Fruit fly (Drosophila melanogaster) whole organism, wandering third instar larva: ENCODE data around the gene CG7872.
A peak's percentile ranks its signal among the peaks of the same experiment; 100 is the strongest.

Experiments
- Abd-B ChIP-seq: fragments of >200 bp; optimal IDR thresholded peaks from 2 replicates; lab custom pipeline; 2017; ENCODE audit warnings: missing biosample characterization, missing genetic modification characterization
- CG32264 ChIP-seq: fragments of 200-800 bp; sonication (Bioruptor generic); optimal IDR thresholded peaks from 2 replicates; lab custom pipeline; 2016; ENCODE audit warnings: missing biosample characterization, missing genetic modification characterization
- CG9705 ChIP-seq: fragments of 200-800 bp; sonication (Bioruptor generic); optimal IDR thresholded peaks from 2 replicates; lab custom pipeline; 2018; ENCODE audit warnings: missing biosample characterization, mild to moderate bottlenecking, missing genetic modification characterization
- CrebA ChIP-seq: fragments of 200-800 bp; sonication (Bioruptor generic); optimal IDR thresholded peaks from 2 replicates; lab custom pipeline; 2016; ENCODE audit warnings: missing biosample characterization, mild to moderate bottlenecking, missing genetic modification characterization, borderline replicate concordance
- Dfd ChIP-seq: fragments of >200 bp; optimal IDR thresholded peaks from 2 replicates; lab custom pipeline; 2017; ENCODE audit warnings: missing biosample characterization, missing genetic modification characterization
- Dif ChIP-seq: fragments of 200-275, 200-300 bp; sonication (Bioruptor generic); optimal IDR thresholded peaks from 2 replicates; lab custom pipeline; 2018; ENCODE audit warnings: missing biosample characterization, missing genetic modification characterization; ENCODE audit not compliant: partially characterized antibody
- GATAd ChIP-seq: sonication (Bioruptor generic); optimal IDR thresholded peaks from 2 replicates; lab custom pipeline; 2016; ENCODE audit warnings: missing biosample characterization, missing genetic modification characterization
- HLH106 ChIP-seq: fragments of 200-800 bp; optimal IDR thresholded peaks from 3 replicates; lab custom pipeline; 2019; ENCODE audit warnings: missing biosample characterization, mild to moderate bottlenecking, missing genetic modification characterization, moderate library complexity
- Hnf4 ChIP-seq: fragments of 200-800 bp; sonication (Bioruptor generic); optimal IDR thresholded peaks from 2 replicates; lab custom pipeline; 2016; ENCODE audit warnings: missing biosample characterization, mild to moderate bottlenecking, missing genetic modification characterization
- Hr78 ChIP-seq: fragments of >200 bp; optimal IDR thresholded peaks from 2 replicates; lab custom pipeline; 2017; ENCODE audit warnings: missing biosample characterization, missing genetic modification characterization
- Hr83 ChIP-seq: fragments of 200-300 bp; sonication (Bioruptor generic); optimal IDR thresholded peaks from 2 replicates; lab custom pipeline; 2016; ENCODE audit warnings: missing biosample characterization, mild to moderate bottlenecking, missing genetic modification characterization, moderate library complexity; ENCODE audit not compliant: poor library complexity, severe bottlenecking
- Jra ChIP-seq: sonication (Bioruptor generic); optimal IDR thresholded peaks from 2 replicates; lab custom pipeline; 2016; ENCODE audit warnings: missing biosample characterization, missing genetic modification characterization
- Mio ChIP-seq: sonication (Bioruptor generic); optimal IDR thresholded peaks from 2 replicates; lab custom pipeline; 2016; ENCODE audit warnings: missing biosample characterization, missing genetic modification characterization
- N ChIP-seq: fragments of >200 bp; optimal IDR thresholded peaks from 2 replicates; lab custom pipeline; 2018; ENCODE audit warnings: missing biosample characterization, missing external identifiers, missing genetic modification characterization
- OdsH ChIP-seq: fragments of 200-800 bp; sonication (Bioruptor generic); optimal IDR thresholded peaks from 2 replicates; lab custom pipeline; 2016; ENCODE audit warnings: missing biosample characterization, mild to moderate bottlenecking, missing genetic modification characterization
- Rel ChIP-seq, 2 experiments: fragments of 200-800 bp; sonication (Bioruptor generic) in 1 of 2; optimal IDR thresholded peaks; 2 replicates in 1 of 2; 3 replicates in 1 of 2; lab custom pipeline; 2016 to 2019; ENCODE audit warnings: mild to moderate bottlenecking in 2 of 2, missing biosample characterization in 2 of 2, missing genetic modification characterization in 2 of 2, moderate library complexity in 1 of 2
- Sp1 ChIP-seq: fragments of 200-800 bp; sonication (Bioruptor generic); optimal IDR thresholded peaks from 3 replicates; lab custom pipeline; 2019; ENCODE audit warnings: missing biosample characterization, mild to moderate bottlenecking, missing genetic modification characterization, moderate library complexity
- br ChIP-seq: fragments of 200-800 bp; sonication (Bioruptor generic); optimal IDR thresholded peaks from 2 replicates; lab custom pipeline; 2016; ENCODE audit warnings: missing biosample characterization, missing genetic modification characterization
- brk ChIP-seq: fragments of 200-800 bp; sonication (Bioruptor generic); optimal IDR thresholded peaks from 2 replicates; lab custom pipeline; 2016; ENCODE audit warnings: missing biosample characterization, mild to moderate bottlenecking, missing genetic modification characterization
- dl ChIP-seq, 2 experiments: fragments of 175-275, 200-275 bp in 1 of 2; fragments of 200-275 bp in 1 of 2; sonication (Bioruptor generic); optimal IDR thresholded peaks; lab custom pipeline; 2018; ENCODE audit warnings: mild to moderate bottlenecking in 2 of 2, missing biosample characterization in 2 of 2, missing genetic modification characterization in 2 of 2, moderate library complexity in 2 of 2; ENCODE audit not compliant: partially characterized antibody in 2 of 2, insufficient read depth in 1 of 2
- dmrt93B ChIP-seq: fragments of 200-800 bp; sonication (Bioruptor generic); optimal IDR thresholded peaks from 2 replicates; lab custom pipeline; 2018; ENCODE audit warnings: missing biosample characterization, mild to moderate bottlenecking, missing genetic modification characterization
- dsf ChIP-seq: sonication (Bioruptor generic); optimal IDR thresholded peaks from 2 replicates; lab custom pipeline; 2016; ENCODE audit warnings: missing biosample characterization, missing genetic modification characterization, borderline replicate concordance
- ey ChIP-seq: fragments of 200-800 bp; sonication (Bioruptor generic); optimal IDR thresholded peaks from 2 replicates; lab custom pipeline; 2016; ENCODE audit warnings: missing biosample characterization, missing genetic modification characterization
- foxo ChIP-seq, 2 experiments: fragments of 200-800 bp; sonication (Bioruptor generic); optimal IDR thresholded peaks; 2 replicates in 1 of 2; 3 replicates in 1 of 2; lab custom pipeline; 2016 to 2017; ENCODE audit warnings: missing biosample characterization in 2 of 2, missing genetic modification characterization in 2 of 2
- fru ChIP-seq: fragments of 200-800 bp; sonication (Bioruptor generic); optimal IDR thresholded peaks from 3 replicates; lab custom pipeline; 2016; ENCODE audit warnings: missing biosample characterization, mild to moderate bottlenecking, missing genetic modification characterization
- h ChIP-seq: fragments of 200-800 bp; sonication (Bioruptor generic); optimal IDR thresholded peaks from 3 replicates; lab custom pipeline; 2016; ENCODE audit warnings: missing biosample characterization, mild to moderate bottlenecking, missing genetic modification characterization
- jim ChIP-seq: fragments of 175-275, 200-325 bp; sonication (Bioruptor generic); optimal IDR thresholded peaks from 2 replicates; lab custom pipeline; 2016; ENCODE audit warnings: missing biosample characterization, mild to moderate bottlenecking, missing genetic modification characterization
- lola ChIP-seq: fragments of >200 bp; optimal IDR thresholded peaks from 2 replicates; lab custom pipeline; 2017; ENCODE audit warnings: missing biosample characterization, missing genetic modification characterization
- psq ChIP-seq: fragments of 200-800 bp; sonication (Bioruptor generic); optimal IDR thresholded peaks from 3 replicates; lab custom pipeline; 2017; ENCODE audit warnings: missing biosample characterization, mild to moderate bottlenecking, missing genetic modification characterization, moderate library complexity
- rgr ChIP-seq: fragments of 200-800 bp; sonication (Bioruptor generic); optimal IDR thresholded peaks from 3 replicates; lab custom pipeline; 2016; ENCODE audit warnings: missing biosample characterization, mild to moderate bottlenecking, missing genetic modification characterization
- sage ChIP-seq: fragments of 200-800 bp; sonication (Bioruptor generic); optimal IDR thresholded peaks from 2 replicates; lab custom pipeline; 2016; ENCODE audit warnings: missing biosample characterization, mild to moderate bottlenecking, missing genetic modification characterization
- sv ChIP-seq: fragments of 200-800 bp; sonication (Bioruptor generic); optimal IDR thresholded peaks from 3 replicates; lab custom pipeline; 2016; ENCODE audit warnings: missing biosample characterization, missing genetic modification characterization
- tai ChIP-seq: sonication (Bioruptor generic); optimal IDR thresholded peaks from 2 replicates; lab custom pipeline; 2016; ENCODE audit warnings: missing biosample characterization, missing genetic modification characterization
- woc ChIP-seq: sonication (Bioruptor generic); optimal IDR thresholded peaks from 2 replicates; lab custom pipeline; 2016; ENCODE audit warnings: missing biosample characterization, mild to moderate bottlenecking, missing genetic modification characterization

Gene CG7872

DNA sequence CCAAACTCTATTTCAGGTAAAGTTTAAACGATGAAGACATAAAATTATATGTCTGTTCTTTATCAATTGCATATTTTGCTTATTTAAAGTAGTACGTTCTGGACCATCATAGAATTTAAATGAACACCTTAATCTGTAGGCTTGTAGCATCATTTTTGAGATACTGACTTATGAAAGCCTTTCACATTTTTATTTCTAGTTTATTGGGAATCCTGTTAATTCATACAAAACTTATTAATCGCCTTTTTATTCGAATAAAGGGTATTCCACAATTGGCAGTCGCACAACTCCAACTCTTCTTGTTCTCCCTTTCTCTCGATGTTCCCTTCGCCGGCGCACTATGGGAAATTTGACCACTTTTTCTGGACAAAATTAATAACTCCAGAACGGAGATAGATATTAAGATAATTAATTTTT, 25.5 kb upstream of the CG7872 start:
- TF ChIP-seq HLH106 (tag; lab: Kevin White, UChicago) (peak; percentile 40), Dif (GFP tag; lab: Kevin White, UChicago) (no peak), CrebA (GFP tag; lab: Kevin White, UChicago) (no peak), Sp1 (GFP tag; lab: Kevin White, UChicago) (peak; percentile 30), lola (no peak), h (GFP tag; lab: Kevin White, UChicago) (peak; percentile 45), sv (GFP tag; lab: Kevin White, UChicago) (no peak), Abd-B (GFP tag; lab: Kevin White, UChicago) (no peak), psq (GFP tag; lab: Kevin White, UChicago) (peak; percentile 59), dmrt93B (GFP tag; lab: Kevin White, UChicago) (peak; percentile 21), jim (GFP tag; lab: Kevin White, UChicago) (no peak), dsf (GFP tag; lab: Kevin White, UChicago) (no peak), Hnf4 (GFP tag; lab: Kevin White, UChicago) (no peak), woc (GFP tag; lab: Kevin White, UChicago) (peak; percentile 86), rgr (GFP tag; lab: Kevin White, UChicago) (peak; percentile 28), Hr83 (GFP tag; lab: Kevin White, UChicago) (no peak), N (no peak), br (peak; percentile 18), fru (GFP tag; lab: Kevin White, UChicago) (peak; percentile 62), CG9705 (no peak), Hr78 (GFP tag; lab: Kevin White, UChicago) (no peak), ey (GFP tag; lab: Kevin White, UChicago) (peak; percentile 40), foxo (GFP tag; optimal IDR thresholded peaks at IDR 0.05; lab: Kevin White, UChicago) (peak in 1 of 2 experiments; percentile 62), sage (GFP tag; lab: Kevin White, UChicago) (no peak), Rel (GFP tag; optimal IDR thresholded peaks at IDR 0.05; lab: Kevin White, UChicago) (no peak), Rel (tag; optimal IDR thresholded peaks at IDR 0.05; lab: Kevin White, UChicago) (no peak), OdsH (GFP tag; lab: Kevin White, UChicago) (peak; percentile 54)

DNA sequence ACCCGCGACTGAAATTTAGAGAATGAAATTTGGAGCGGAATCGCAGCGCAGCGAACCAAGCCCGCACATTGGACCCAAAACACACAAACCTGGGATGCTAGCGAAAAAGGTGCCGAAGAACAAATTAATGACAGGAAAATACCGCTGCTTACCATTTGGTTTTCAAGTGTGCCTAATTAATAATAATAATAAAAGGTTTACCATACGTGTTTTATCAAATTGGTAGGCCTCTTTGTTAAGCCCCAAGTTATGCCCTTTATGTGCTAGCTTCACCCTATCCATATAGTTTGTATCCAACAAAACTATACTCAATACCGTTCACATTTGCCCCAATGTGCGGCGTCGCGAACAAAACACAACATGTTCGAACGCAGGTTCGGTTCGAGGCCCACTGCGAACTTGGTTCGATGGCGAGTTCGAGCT, 23.7 kb upstream of the CG7872 start, which contains the start of gene Ac13E:
Ac13E (minus strand) TSS at position 23 of the 423 bp plus-strand sequence.
- TF ChIP-seq dl (GFP tag; optimal IDR thresholded peaks at IDR 0.05; lab: Kevin White, UChicago; ENCODE audit: insufficient read depth in 1 of 2, partially characterized antibody in 2 of 2) (no peak), foxo (GFP tag; optimal IDR thresholded peaks at IDR 0.05; lab: Kevin White, UChicago) (peak; percentile 34 to 92), br (peak; percentile 92), fru (GFP tag; lab: Kevin White, UChicago) (peak; percentile 93), Hnf4 (GFP tag; lab: Kevin White, UChicago) (peak; percentile 81), Hr83 (GFP tag; lab: Kevin White, UChicago) (no peak), Dif (GFP tag; lab: Kevin White, UChicago) (no peak), dsf (GFP tag; lab: Kevin White, UChicago) (peak; percentile 39), dmrt93B (GFP tag; lab: Kevin White, UChicago) (peak; percentile 88), Mio (GFP tag; lab: Kevin White, UChicago) (no peak), HLH106 (tag; lab: Kevin White, UChicago) (peak; percentile 91), N (no peak), Sp1 (GFP tag; lab: Kevin White, UChicago) (peak; percentile 90), CrebA (GFP tag; lab: Kevin White, UChicago) (peak; percentile 36), CG32264 (GFP tag; lab: Kevin White, UChicago) (peak; percentile 51), brk (peak; percentile 72), rgr (GFP tag; lab: Kevin White, UChicago) (peak; percentile 90), Dfd (GFP tag; lab: Kevin White, UChicago) (no peak), Abd-B (GFP tag; lab: Kevin White, UChicago) (no peak), OdsH (GFP tag; lab: Kevin White, UChicago) (peak; percentile 88), woc (GFP tag; lab: Kevin White, UChicago) (peak; percentile 92), Hr78 (GFP tag; lab: Kevin White, UChicago) (no peak), sage (GFP tag; lab: Kevin White, UChicago) (peak; percentile 84), CG9705 (peak; percentile 91), sv (GFP tag; lab: Kevin White, UChicago) (peak; percentile 94), lola (no peak), psq (GFP tag; lab: Kevin White, UChicago) (peak; percentile 81), Rel (GFP tag; optimal IDR thresholded peaks at IDR 0.05; lab: Kevin White, UChicago) (peak; percentile 64), Rel (tag; optimal IDR thresholded peaks at IDR 0.05; lab: Kevin White, UChicago) (peak; percentile 48), tai (GFP tag; lab: Kevin White, UChicago) (peak; percentile 79), GATAd (no peak), ey (GFP tag; lab: Kevin White, UChicago) (peak; percentile 87), h (GFP tag; lab: Kevin White, UChicago) (peak; percentile 91), Jra (GFP tag; lab: Kevin White, UChicago) (peak; percentile 54)
